Fruit fly (Drosophila melanogaster): ENCODE results near the gene Hmr.

DNA sequence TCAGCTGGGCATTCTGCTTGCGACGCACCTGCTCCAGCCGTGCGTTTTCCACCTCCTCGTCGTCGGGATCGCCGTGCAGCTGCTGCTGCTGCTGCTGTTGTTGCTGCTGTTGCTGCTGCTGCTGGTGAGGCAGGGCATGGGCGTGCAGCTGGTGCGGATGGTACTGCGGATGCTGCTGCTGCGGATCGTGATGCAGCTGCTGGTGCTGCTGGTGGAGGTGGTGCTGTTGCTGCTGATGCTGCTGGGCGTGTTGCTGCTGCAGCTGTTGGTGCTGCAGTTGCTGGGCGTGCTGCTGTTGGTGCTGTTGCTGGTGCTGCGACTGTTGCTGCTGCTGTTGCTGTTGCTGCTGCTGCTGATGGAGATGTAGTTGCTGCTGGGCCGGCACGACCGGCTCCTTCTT is 12.0 kb upstream of the Hmr start:
- TF ChIP-seq toe (GFP tag; optimal IDR thresholded peaks at IDR 0.05) = no peak
- no peak for TF ChIP-seq cnc (optimal IDR thresholded peaks at IDR 0.05)
- no peak for TF ChIP-seq Mnt (GFP tag; optimal IDR thresholded peaks at IDR 0.05)
